Fruit fly (Drosophila melanogaster) whole organism, embryonic: ENCODE data around the gene CG34265.

Source experiments
- Atf3 ChIP-seq: fragments of 200-800 bp; sonication (Bioruptor generic); optimal IDR thresholded peaks from 3 replicates; lab custom pipeline; 2016; ENCODE audit warnings: missing biosample characterization, missing genetic modification characterization
- Bgb ChIP-seq: fragments of 200-800 bp; sonication (Bioruptor generic); IDR thresholded peaks from 2 replicates; pipeline ENCODE4 v1.3.6; 2022; ENCODE audit warnings: missing biosample characterization, missing genetic modification characterization; ENCODE audit not compliant: partially characterized antibody
- CG10565 ChIP-seq: fragments of 200-800 bp; sonication (Bioruptor generic); optimal IDR thresholded peaks from 3 replicates; lab custom pipeline; 2016; ENCODE audit warnings: missing biosample characterization, mild to moderate bottlenecking, missing genetic modification characterization
- CG11093 ChIP-seq: fragments of 200-800 bp; sonication (Bioruptor generic); IDR thresholded peaks from 3 replicates; pipeline ENCODE4 v1.3.6; 2022; ENCODE audit warnings: missing biosample characterization, missing genetic modification characterization
- CG12769 ChIP-seq: fragments of 200-800 bp; sonication (Bioruptor generic); optimal IDR thresholded peaks from 2 replicates; lab custom pipeline; 2019; ENCODE audit warnings: missing biosample characterization, mild to moderate bottlenecking, missing genetic modification characterization, moderate library complexity
- CG14710 ChIP-seq: fragments of 200-800 bp; sonication (Bioruptor generic); optimal IDR thresholded peaks from 3 replicates; lab custom pipeline; 2019; ENCODE audit warnings: missing biosample characterization, mild to moderate bottlenecking, missing genetic modification characterization, moderate library complexity
- CG1647 ChIP-seq: fragments of 200-800 bp; sonication (Bioruptor generic); optimal IDR thresholded peaks from 3 replicates; lab custom pipeline; 2016; ENCODE audit warnings: missing biosample characterization, missing genetic modification characterization
- CG17186 ChIP-seq: fragments of 200-800 bp; sonication (Bioruptor generic); optimal IDR thresholded peaks from 3 replicates; lab custom pipeline; 2017; ENCODE audit warnings: missing biosample characterization, missing genetic modification reagents, missing genetic modification characterization
- CG17829 ChIP-seq: fragments of 200-800 bp; optimal IDR thresholded peaks from 2 replicates; lab custom pipeline; 2019; ENCODE audit warnings: missing biosample characterization, mild to moderate bottlenecking, missing genetic modification characterization, moderate library complexity
- CG17912 ChIP-seq: fragments of 200-800 bp; sonication (Bioruptor generic); optimal IDR thresholded peaks from 2 replicates; lab custom pipeline; 2018; ENCODE audit warnings: missing biosample characterization, mild to moderate bottlenecking, missing genetic modification characterization
- CG18262 ChIP-seq: fragments of 200-800 bp; optimal IDR thresholded peaks from 3 replicates; lab custom pipeline; 2019; ENCODE audit warnings: missing biosample characterization, mild to moderate bottlenecking, missing genetic modification characterization, moderate library complexity
- CG2116 ChIP-seq: fragments of 200-800 bp; sonication (Bioruptor generic); optimal IDR thresholded peaks from 3 replicates; lab custom pipeline; 2018; ENCODE audit warnings: missing biosample characterization, mild to moderate bottlenecking, missing genetic modification characterization
- CG3163 ChIP-seq: fragments of 200-800 bp; sonication (Bioruptor generic); optimal IDR thresholded peaks from 3 replicates; lab custom pipeline; 2016; ENCODE audit warnings: missing biosample characterization, missing genetic modification characterization
- CG33213 ChIP-seq: fragments of 200-800 bp; sonication (Bioruptor generic); optimal IDR thresholded peaks from 3 replicates; lab custom pipeline; 2016; ENCODE audit warnings: missing biosample characterization, missing genetic modification characterization
- CG4617 ChIP-seq: fragments of 200-800 bp; sonication (Bioruptor generic); optimal IDR thresholded peaks from 3 replicates; lab custom pipeline; 2016; ENCODE audit warnings: missing biosample characterization, missing genetic modification characterization, borderline replicate concordance
- CG5180 ChIP-seq: fragments of 200-800 bp; sonication (Bioruptor generic); optimal IDR thresholded peaks from 3 replicates; lab custom pipeline; 2017; ENCODE audit warnings: missing biosample characterization, missing genetic modification characterization, mild to moderate bottlenecking, moderate library complexity, missing genetic modification reagents
- CG6765 ChIP-seq: fragments of 200-800 bp; sonication (Bioruptor generic); optimal IDR thresholded peaks from 3 replicates; lab custom pipeline; 2017; ENCODE audit warnings: missing biosample characterization, mild to moderate bottlenecking, missing genetic modification characterization
- CG6791 ChIP-seq: fragments of 200-800 bp; sonication (Bioruptor generic); IDR thresholded peaks from 3 replicates; pipeline ENCODE4 v1.3.6; 2022; ENCODE audit warnings: missing biosample characterization, missing genetic modification characterization; ENCODE audit not compliant: partially characterized antibody
- CG7963 ChIP-seq: fragments of 200-800 bp; sonication (Bioruptor generic); IDR thresholded peaks from 3 replicates; pipeline ENCODE4 v1.3.6; 2022; ENCODE audit warnings: missing biosample characterization, missing genetic modification characterization; ENCODE audit not compliant: partially characterized antibody
- CG8765 ChIP-seq: fragments of 200-800 bp; sonication (Bioruptor generic); IDR thresholded peaks from 2 replicates; pipeline ENCODE4 v1.3.6; 2022; ENCODE audit warnings: missing biosample characterization, missing genetic modification characterization
- CG8944 ChIP-seq: fragments of 200-800 bp; sonication (Bioruptor generic); optimal IDR thresholded peaks from 3 replicates; lab custom pipeline; 2016; ENCODE audit warnings: missing biosample characterization, missing genetic modification characterization
- CG9817 ChIP-seq: fragments of 200-800 bp; sonication (Bioruptor generic); optimal IDR thresholded peaks from 2 replicates; lab custom pipeline; 2018; ENCODE audit warnings: missing biosample characterization, mild to moderate bottlenecking, missing genetic modification characterization, moderate library complexity
- ERR ChIP-seq: fragments of 200-800 bp; sonication (Bioruptor generic); optimal IDR thresholded peaks from 2 replicates; lab custom pipeline; 2016; ENCODE audit warnings: missing biosample characterization, missing genetic modification characterization
- Elba2 ChIP-seq: fragments of 200-800 bp; sonication (Bioruptor generic); optimal IDR thresholded peaks from 3 replicates; lab custom pipeline; 2016; ENCODE audit warnings: missing biosample characterization, missing genetic modification characterization
- Ets97D ChIP-seq: fragments of 200-800 bp; sonication (Bioruptor generic); optimal IDR thresholded peaks from 3 replicates; lab custom pipeline; 2016; ENCODE audit warnings: missing biosample characterization, missing genetic modification characterization
- Hr39 ChIP-seq: fragments of >200 bp; optimal IDR thresholded peaks from 2 replicates; lab custom pipeline; 2017
- MBD-R2 ChIP-seq: fragments of 200-800 bp; sonication (Bioruptor generic); IDR thresholded peaks from 2 replicates; pipeline ENCODE4 v1.3.6; 2022; ENCODE audit warnings: missing biosample characterization, missing genetic modification characterization
- Max ChIP-seq: fragments of 200-800 bp; sonication (Bioruptor generic); optimal IDR thresholded peaks from 2 replicates; lab custom pipeline; 2016; ENCODE audit warnings: missing biosample characterization, mild to moderate bottlenecking, missing genetic modification characterization
- NFAT ChIP-seq: fragments of 200-800 bp; sonication (Bioruptor generic); IDR thresholded peaks from 2 replicates; pipeline ENCODE4 v1.3.6; 2022; ENCODE audit warnings: missing biosample characterization, missing genetic modification characterization
- Nf-YC ChIP-seq: fragments of 200-800 bp; optimal IDR thresholded peaks from 3 replicates; lab custom pipeline; 2019; ENCODE audit warnings: missing biosample characterization, mild to moderate bottlenecking, missing genetic modification characterization, moderate library complexity
- Rfx ChIP-seq: fragments of 200-800 bp; sonication (Bioruptor generic); IDR thresholded peaks from 2 replicates; pipeline ENCODE4 v1.3.6; 2022; ENCODE audit warnings: missing biosample characterization, missing genetic modification characterization
- al ChIP-seq: fragments of 200-800 bp; sonication (Bioruptor generic); IDR thresholded peaks from 2 replicates; pipeline ENCODE4 v1.3.6; 2022; ENCODE audit warnings: missing biosample characterization, missing genetic modification characterization
- bbx ChIP-seq: fragments of 200-800 bp; sonication (Bioruptor generic); IDR thresholded peaks from 2 replicates; pipeline ENCODE4 v1.3.6; 2022; ENCODE audit warnings: missing biosample characterization, missing genetic modification characterization; ENCODE audit not compliant: partially characterized antibody
- crp ChIP-seq, 2 experiments: fragments of 200-800 bp; sonication (Bioruptor generic); optimal IDR thresholded peaks; 2 replicates in 1 of 2; 3 replicates in 1 of 2; lab custom pipeline; 2017; ENCODE audit warnings: missing biosample characterization in 2 of 2, missing genetic modification characterization in 2 of 2, mild to moderate bottlenecking in 1 of 2, moderate library complexity in 1 of 2
- disco-r ChIP-seq: fragments of 200-800 bp; sonication (Bioruptor generic); optimal IDR thresholded peaks from 2 replicates; lab custom pipeline; 2016; ENCODE audit warnings: missing biosample characterization, missing genetic modification characterization
- grau ChIP-seq: fragments of 200-800 bp; optimal IDR thresholded peaks from 3 replicates; lab custom pipeline; 2019; ENCODE audit warnings: missing biosample characterization, mild to moderate bottlenecking, missing genetic modification characterization, moderate library complexity
- grn ChIP-seq: fragments of 200-800 bp; sonication (Bioruptor generic); optimal IDR thresholded peaks from 3 replicates; lab custom pipeline; 2017; ENCODE audit warnings: missing biosample characterization, missing genetic modification characterization
- lbe ChIP-seq: fragments of 200-800 bp; sonication (Bioruptor generic); optimal IDR thresholded peaks from 2 replicates; lab custom pipeline; 2016; ENCODE audit warnings: missing biosample characterization, mild to moderate bottlenecking, missing genetic modification characterization
- lmd ChIP-seq: fragments of 200-800 bp; sonication (Bioruptor generic); IDR thresholded peaks from 2 replicates; pipeline ENCODE4 v1.3.6; 2022; ENCODE audit warnings: missing biosample characterization, missing genetic modification characterization
- nom ChIP-seq: fragments of 200-800 bp; sonication (Bioruptor generic); optimal IDR thresholded peaks from 2 replicates; lab custom pipeline; 2017; ENCODE audit warnings: missing biosample characterization, missing genetic modification characterization, mild to moderate bottlenecking, moderate library complexity, missing genetic modification reagents
- pfk ChIP-seq: fragments of 200-800 bp; sonication (Bioruptor generic); optimal IDR thresholded peaks from 2 replicates; lab custom pipeline; 2018; ENCODE audit warnings: missing biosample characterization, mild to moderate bottlenecking, missing genetic modification characterization, moderate library complexity
- rib ChIP-seq: fragments of 200-800 bp; sonication (Bioruptor generic); IDR thresholded peaks from 2 replicates; pipeline ENCODE4 v1.3.6; 2022; ENCODE audit warnings: missing biosample characterization, missing genetic modification characterization
- row ChIP-seq: fragments of 200-800 bp; sonication (Bioruptor generic); IDR thresholded peaks from 3 replicates; pipeline ENCODE4 v1.3.6; 2022; ENCODE audit warnings: missing biosample characterization, missing genetic modification characterization
- stwl ChIP-seq: fragments of 200-800 bp; sonication (Bioruptor generic); optimal IDR thresholded peaks from 3 replicates; lab custom pipeline; 2018; ENCODE audit warnings: missing biosample characterization, mild to moderate bottlenecking, missing genetic modification characterization, moderate library complexity
- vnd ChIP-seq: fragments of 200-800 bp; sonication (Bioruptor generic); IDR thresholded peaks from 3 replicates; pipeline ENCODE4 v1.3.6; 2022; ENCODE audit warnings: missing biosample characterization, missing genetic modification characterization; ENCODE audit not compliant: partially characterized antibody
- wor ChIP-seq: fragments of 200-800 bp; sonication (Bioruptor generic); IDR thresholded peaks from 2 replicates; pipeline ENCODE4 v1.3.6; 2022; ENCODE audit warnings: missing biosample characterization, missing genetic modification characterization
- zen ChIP-seq: fragments of 200-800 bp; sonication (Bioruptor generic); optimal IDR thresholded peaks from 3 replicates; lab custom pipeline; 2018; ENCODE audit warnings: missing biosample characterization, mild to moderate bottlenecking, missing genetic modification characterization, moderate library complexity
- zfh2 ChIP-seq: fragments of 200-800 bp; sonication (Bioruptor generic); optimal IDR thresholded peaks from 2 replicates; lab custom pipeline; 2016; ENCODE audit warnings: missing biosample characterization, missing genetic modification characterization

Gene CG34265

DNA sequence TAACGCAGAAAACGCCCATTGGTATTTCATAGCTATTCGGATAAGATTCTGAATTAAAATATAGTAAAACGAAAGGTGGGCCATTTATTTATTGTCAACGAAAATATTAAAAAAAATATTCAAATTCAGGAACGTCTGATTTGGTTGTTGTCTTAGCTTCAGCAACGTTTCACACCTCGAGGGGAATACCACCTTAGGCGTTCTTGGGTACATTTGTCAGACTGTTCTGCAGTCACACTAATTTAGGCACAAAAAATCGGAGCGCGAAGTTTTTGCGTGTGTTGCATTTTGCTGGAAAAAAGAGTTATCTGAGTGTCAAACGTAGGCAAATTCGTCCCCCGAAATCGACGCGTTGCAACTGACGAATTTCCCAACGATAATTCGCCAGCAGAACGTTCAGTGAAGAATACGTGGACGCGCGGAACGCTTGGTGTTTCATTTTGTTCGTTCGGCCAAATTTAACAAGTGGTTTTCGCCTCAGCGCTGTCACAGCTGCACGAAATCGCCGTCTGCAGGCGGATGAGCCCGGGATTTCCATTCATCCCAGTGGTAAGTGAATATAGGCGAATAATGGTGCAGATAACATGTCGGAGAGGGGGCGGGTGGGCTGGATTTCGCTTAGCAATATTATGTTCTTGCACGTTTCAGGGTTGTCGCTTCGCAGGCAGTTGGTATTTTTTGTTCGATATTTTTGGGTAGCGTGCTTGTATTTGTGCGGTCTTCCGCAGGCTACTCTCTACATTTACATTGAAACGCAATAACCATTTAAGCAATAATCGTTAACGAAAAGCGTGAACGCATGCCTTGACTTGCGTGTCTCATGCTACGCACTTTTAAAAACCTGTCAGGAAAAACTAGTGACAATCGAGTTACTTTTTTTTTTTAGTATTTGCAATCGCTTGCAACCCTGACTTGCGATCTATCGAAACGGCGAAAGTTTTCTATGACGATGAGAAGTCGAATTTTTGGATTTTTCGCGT, 43.2 kb upstream of the CG34265 start, which contains the start of gene Larp4B (continued):
- peak; percentile 80 for TF ChIP-seq CG33213 (GFP tag; lab: Kevin White, UChicago)
- TF ChIP-seq CG5180 (GFP tag; lab: Kevin White, UChicago), result no peak
- no peak for TF ChIP-seq ERR (GFP tag; lab: Kevin White, UChicago)
- TF ChIP-seq bbx, result peak; percentile 57
- TF ChIP-seq grau, result peak; percentile 38
- no peak for TF ChIP-seq Nf-YC (tag; lab: Kevin White, UChicago)
- TF ChIP-seq CG6765 (GFP tag; lab: Kevin White, UChicago), result no peak
- TF ChIP-seq CG8765 (GFP tag; lab: Robert Waterston, UW), result no peak
- peak; percentile 55 for TF ChIP-seq disco-r (GFP tag; lab: Kevin White, UChicago)
- TF ChIP-seq CG9817 (tag; lab: Kevin White, UChicago), result no peak
- TF ChIP-seq Bgb (GFP tag; lab: Robert Waterston, UW), result no peak
- TF ChIP-seq CG14710 (tag; lab: Kevin White, UChicago), result peak; percentile 43
- no peak for TF ChIP-seq lmd
- TF ChIP-seq zfh2 (GFP tag; lab: Kevin White, UChicago), result peak; percentile 35
- TF ChIP-seq stwl (tag; lab: Kevin White, UChicago), result peak; percentile 72
- no peak for TF ChIP-seq grn (GFP tag; lab: Kevin White, UChicago)
- no peak for TF ChIP-seq Elba2 (GFP tag; lab: Kevin White, UChicago)
- TF ChIP-seq row, result peak; percentile 62
- peak; percentile 45 for TF ChIP-seq Rfx (GFP tag; lab: Robert Waterston, UW)
- peak; percentile 71 for TF ChIP-seq vnd (GFP tag; lab: Robert Waterston, UW)
- no peak for TF ChIP-seq CG1647 (GFP tag; lab: Kevin White, UChicago)
- TF ChIP-seq crp (GFP tag; optimal IDR thresholded peaks at IDR 0.05; lab: Kevin White, UChicago), result peak in 1 of 2 experiments; percentile 40
- TF ChIP-seq MBD-R2 (GFP tag; lab: Robert Waterston, UW), result peak; percentile 23; the same call in 1 of the 2 replicates
- TF ChIP-seq zen (tag; lab: Kevin White, UChicago), result peak; percentile 27
- TF ChIP-seq wor (GFP tag; lab: Robert Waterston, UW), result no peak
- TF ChIP-seq CG7963 (GFP tag; lab: Robert Waterston, UW), result no peak
- TF ChIP-seq CG11093 (GFP tag; lab: Robert Waterston, UW), result no peak
- peak; percentile 91 for TF ChIP-seq pfk (GFP tag; lab: Kevin White, UChicago)
- no peak for TF ChIP-seq CG18262 (tag; lab: Kevin White, UChicago)
- TF ChIP-seq lbe, result peak; percentile 40
- peak; percentile 73 for TF ChIP-seq Ets97D (GFP tag; lab: Kevin White, UChicago)
- TF ChIP-seq CG12769 (tag; lab: Kevin White, UChicago), result no peak
- TF ChIP-seq CG17829 (tag; lab: Kevin White, UChicago), result peak; percentile 22
- TF ChIP-seq CG3163 (GFP tag; lab: Kevin White, UChicago), result peak; percentile 1
- no peak for TF ChIP-seq CG17912 (GFP tag; lab: Kevin White, UChicago)
- TF ChIP-seq rib, result no peak
- no peak for TF ChIP-seq CG10565
- no peak for TF ChIP-seq al (GFP tag; lab: Robert Waterston, UW)
- TF ChIP-seq CG17186 (GFP tag; lab: Kevin White, UChicago), result peak; percentile 42
- TF ChIP-seq Hr39, result no peak
- TF ChIP-seq nom (GFP tag; lab: Kevin White, UChicago), result peak; percentile 11
- TF ChIP-seq Atf3 (GFP tag; lab: Kevin White, UChicago), result no peak
- no peak for TF ChIP-seq CG8944
- TF ChIP-seq Max (GFP tag; lab: Kevin White, UChicago), result peak; percentile 22
- no peak for TF ChIP-seq NFAT
- TF ChIP-seq CG6791 (GFP tag; lab: Robert Waterston, UW), result peak; percentile 50
- peak; percentile 98 for TF ChIP-seq CG2116 (GFP tag; lab: Kevin White, UChicago)
- TF ChIP-seq CG4617, result peak; percentile 89
